Worm (Caenorhabditis elegans) whole organism, mixed stage, embryonic: ENCODE results near the gene C36E8.4.

Experiments
- ceh-39 ChIP-seq: fragments of 150-350 bp; optimal IDR thresholded peaks from 2 replicates; lab custom pipeline; 2014; ENCODE audit warnings: missing biosample characterization, missing genetic modification characterization
- nhr-12 ChIP-seq: fragments of 150-350 bp; optimal IDR thresholded peaks from 2 replicates; lab custom pipeline; 2014; ENCODE audit warnings: missing biosample characterization, missing genetic modification characterization
- pha-4 ChIP-seq: fragments of 150-350 bp; optimal IDR thresholded peaks from 2 replicates; lab custom pipeline; 2018; ENCODE audit warnings: missing biosample characterization, missing genetic modification reagents, missing genetic modification characterization
- snpc-4 ChIP-seq: fragments of 150-350 bp; optimal IDR thresholded peaks from 2 replicates; lab custom pipeline; 2014; ENCODE audit warnings: missing biosample characterization, missing genetic modification characterization
- unc-39 ChIP-seq: fragments of 150-350 bp; optimal IDR thresholded peaks from 2 replicates; lab custom pipeline; 2014; ENCODE audit warnings: missing biosample characterization, missing genetic modification characterization
- unc-62 ChIP-seq: fragments of 150-350 bp; optimal IDR thresholded peaks from 2 replicates; lab custom pipeline; 2014; ENCODE audit warnings: missing biosample characterization, missing genetic modification reagents, missing genetic modification characterization
- ztf-11 ChIP-seq: fragments of 150-350 bp; optimal IDR thresholded peaks from 2 replicates; lab custom pipeline; 2014; ENCODE audit warnings: missing biosample characterization, missing genetic modification characterization

ce11 chrIII:3976291-3976690 lies 35.8 kb upstream of the C36E8.4 start, which contains the start of gene msi-1:
- TF ChIP-seq unc-62 (GFP tag; lab: Kevin White, UChicago) (no peak), snpc-4 (tag; lab: Kevin White, UChicago) (no peak), ceh-39 (tag; lab: Kevin White, UChicago) (no peak), nhr-12 (tag; lab: Kevin White, UChicago) (no peak), pha-4 (tag; lab: Kevin White, UChicago) (no peak), unc-39 (no peak), ztf-11 (tag; lab: Kevin White, UChicago) (no peak)
